Worm (Caenorhabditis elegans) whole organism, mixed stage, embryonic: ENCODE measurements around the gene gei-18.

Experiments used
- blmp-1 ChIP-seq: fragments of 150-350 bp; optimal IDR thresholded peaks from 2 replicates; lab custom pipeline; 2014; ENCODE audit warnings: missing biosample characterization, missing genetic modification characterization
- drap-1 ChIP-seq: fragments of 200-800 bp; sonication (Bioruptor generic); optimal IDR thresholded peaks from 3 replicates; lab custom pipeline; 2018; ENCODE audit warnings: mild to moderate bottlenecking, missing genetic modification characterization, missing compliant biosample characterization
- elt-3 ChIP-seq: fragments of 150-350 bp; optimal IDR thresholded peaks from 2 replicates; lab custom pipeline; 2014; ENCODE audit warnings: missing biosample characterization, missing genetic modification characterization
- lsy-2 ChIP-seq: fragments of 150-350 bp; optimal IDR thresholded peaks from 2 replicates; lab custom pipeline; 2014; ENCODE audit warnings: missing biosample characterization, missing genetic modification characterization
- nhr-12 ChIP-seq: fragments of 150-350 bp; optimal IDR thresholded peaks from 2 replicates; lab custom pipeline; 2014; ENCODE audit warnings: missing biosample characterization, missing genetic modification characterization
- nhr-237 ChIP-seq: fragments of 150-350 bp; optimal IDR thresholded peaks from 2 replicates; lab custom pipeline; 2014; ENCODE audit warnings: missing biosample characterization, missing genetic modification characterization
- pha-4 ChIP-seq: fragments of 150-350 bp; optimal IDR thresholded peaks from 2 replicates; lab custom pipeline; 2018; ENCODE audit warnings: missing biosample characterization, missing genetic modification reagents, missing genetic modification characterization
- unc-39 ChIP-seq: fragments of 150-350 bp; optimal IDR thresholded peaks from 2 replicates; lab custom pipeline; 2014; ENCODE audit warnings: missing biosample characterization, missing genetic modification characterization
- unc-62 ChIP-seq: fragments of 150-350 bp; optimal IDR thresholded peaks from 2 replicates; lab custom pipeline; 2014; ENCODE audit warnings: missing biosample characterization, missing genetic modification reagents, missing genetic modification characterization
- ztf-11 ChIP-seq: fragments of 150-350 bp; optimal IDR thresholded peaks from 2 replicates; lab custom pipeline; 2014; ENCODE audit warnings: missing biosample characterization, missing genetic modification characterization

DNA sequence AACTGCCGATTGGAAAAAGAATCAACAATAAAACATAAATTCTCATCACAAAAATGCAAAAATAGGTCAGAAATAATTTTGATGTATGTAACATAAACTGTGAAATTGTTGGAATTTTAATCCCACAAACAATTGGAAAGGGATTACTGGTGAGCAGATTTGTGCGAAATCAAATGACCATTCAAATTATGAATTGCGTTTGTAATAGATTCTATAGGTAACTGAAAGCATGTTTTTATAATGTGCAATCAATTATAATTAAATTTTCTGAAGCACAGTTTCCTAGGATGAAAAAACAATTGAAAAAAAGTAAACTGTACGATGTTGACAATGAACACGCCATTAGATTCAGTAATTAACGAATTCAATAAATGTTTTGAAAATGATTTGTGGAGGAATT is 3.4 kb upstream of the gei-18 start, which contains the start of gene tor-1:
- TF ChIP-seq nhr-12 (tag; lab: Kevin White, UChicago) = no peak
- no peak for TF ChIP-seq unc-62 (GFP tag; lab: Kevin White, UChicago)
- TF ChIP-seq lsy-2 = no peak
- TF ChIP-seq blmp-1 (tag; lab: Kevin White, UChicago) = no peak
- no peak for TF ChIP-seq unc-39 (tag; lab: Kevin White, UChicago)
- no peak for TF ChIP-seq pha-4 (tag; lab: Kevin White, UChicago)
- TF ChIP-seq drap-1 (GFP tag; lab: Kevin White, UChicago) = no peak
- TF ChIP-seq nhr-237 (tag; lab: Kevin White, UChicago) = no peak
- no peak for TF ChIP-seq elt-3 (tag; lab: Kevin White, UChicago)
- no peak for TF ChIP-seq ztf-11 (tag; lab: Kevin White, UChicago)
